Fruit fly (Drosophila melanogaster) Kc167 (cell line): ENCODE data around the gene CG17450.
"Not testable (repeated sequence)": the region's sequence is repeated elsewhere in the genome, so short reads cannot be mapped to it uniquely, and the experiment has no call there.

ENCODE experiments used
- Myc ChIP-seq: fragments of >200 bp; optimal IDR thresholded peaks from 2 replicates; lab custom pipeline; 2017; ENCODE audit warnings: missing external identifiers
- Sin3A ChIP-seq: fragments of >200 bp; optimal IDR thresholded peaks from 2 replicates; lab custom pipeline; 2018; ENCODE audit warnings: missing external identifiers
- h ChIP-seq: fragments of >200 bp; optimal IDR thresholded peaks from 3 replicates; lab custom pipeline; 2018; ENCODE audit warnings: missing external identifiers
- insv ChIP-seq: fragments of >200 bp; optimal IDR thresholded peaks from 3 replicates; lab custom pipeline; 2018; ENCODE audit warnings: missing external identifiers
- psq ChIP-seq: fragments of >200 bp; optimal IDR thresholded peaks from 2 replicates; lab custom pipeline; 2017; ENCODE audit warnings: missing external identifiers
- ttk ChIP-seq: sonication (Bioruptor generic); optimal IDR thresholded peaks from 2 replicates; lab custom pipeline; 2017; ENCODE audit warnings: missing external identifiers

Gene CG17450

dm6 chrX:21608820-21609219 is at the start of gene CG17450:
Gene CG17450 (minus strand): TSS chrX:21608920.
- not testable (repeated sequence) for TF ChIP-seq h; Sin3A (lab: Kevin White, UChicago); insv

dm6 chrX:21632852-21633251 is 24.1 kb upstream of the CG17450 start:
- TF ChIP-seq psq (lab: Kevin White, UChicago) (no peak), ttk (lab: Kevin White, UChicago) (no peak), Myc (no peak), Sin3A (lab: Kevin White, UChicago) (no peak), insv (no peak), h (no peak)

- TF ChIP-seq insv = no peak
- TF ChIP-seq psq (lab: Kevin White, UChicago) = no peak
- no peak for TF ChIP-seq ttk (lab: Kevin White, UChicago)
- TF ChIP-seq Sin3A (lab: Kevin White, UChicago) = no peak
- no peak for TF ChIP-seq Myc
- TF ChIP-seq h = no peak
Measured at dm6 chrX:21632213-21632612, 23.5 kb upstream of the CG17450 start.

dm6 chrX:21631452-21631851 is 22.7 kb upstream of the CG17450 start:
- TF ChIP-seq ttk (lab: Kevin White, UChicago) = no peak
- TF ChIP-seq Myc = no peak
- no peak for TF ChIP-seq Sin3A (lab: Kevin White, UChicago)
- no peak for TF ChIP-seq insv
- TF ChIP-seq h = no peak
- no peak for TF ChIP-seq psq (lab: Kevin White, UChicago)

- TF ChIP-seq Sin3A (lab: Kevin White, UChicago) = no peak
- TF ChIP-seq insv = no peak
- no peak for TF ChIP-seq psq (lab: Kevin White, UChicago)
- TF ChIP-seq Myc = no peak
- TF ChIP-seq ttk (lab: Kevin White, UChicago) = no peak
- no peak for TF ChIP-seq h
Measured at dm6 chrX:21630160-21630738, 21.5 kb upstream of the CG17450 start.

dm6 chrX:21629482-21630159 is 20.9 kb upstream of the CG17450 start, which contains the start of gene DIP1:
Gene DIP1 (minus strand): TSS chrX:21630148.
- TF ChIP-seq Sin3A (lab: Kevin White, UChicago) (no peak), psq (lab: Kevin White, UChicago) (no peak)

dm6 chrX:21623641-21624040 is 14.9 kb upstream of the CG17450 start, which contains the start of gene CG32500:
Gene CG32500 (minus strand): TSS chrX:21623750.
- not testable (repeated sequence) for TF ChIP-seq ttk (lab: Kevin White, UChicago); h; insv

- TF ChIP-seq Myc; h; Sin3A (lab: Kevin White, UChicago): not testable (repeated sequence)
Measured at dm6 chrX:21621004-21621403, 12.3 kb upstream of the CG17450 start, which contains the start of gene CG32819. Gene CG32819 (minus strand): TSS chrX:21621104.

- TF ChIP-seq h; Myc; psq (lab: Kevin White, UChicago): not testable (repeated sequence)
Measured at dm6 chrX:21617517-21617916, 8.8 kb upstream of the CG17450 start, which contains the start of gene CG32857. Gene CG32857 (minus strand): TSS chrX:21617617.

- TF ChIP-seq h; ttk (lab: Kevin White, UChicago); Myc: not testable (repeated sequence)
Measured at dm6 chrX:21615139-21615538, 6.4 kb upstream of the CG17450 start, which contains the start of gene CG32820. Gene CG32820 (minus strand): TSS chrX:21615239.

dm6 chrX:21611426-21611825 is 2.7 kb upstream of the CG17450 start, which contains the start of gene CG33502:
Gene CG33502 (minus strand): TSS chrX:21611526.
- not testable (repeated sequence) for TF ChIP-seq Sin3A (lab: Kevin White, UChicago); Myc; ttk (lab: Kevin White, UChicago)

dm6 chrX:21605514-21605913 is 3.2 kb downstream of the CG17450 start:
- TF ChIP-seq Sin3A (lab: Kevin White, UChicago) (no peak), Myc (no peak), h (no peak), insv (no peak), ttk (lab: Kevin White, UChicago) (no peak), psq (lab: Kevin White, UChicago) (no peak)

- TF ChIP-seq h (no peak), ttk (lab: Kevin White, UChicago) (no peak), psq (lab: Kevin White, UChicago) (no peak), insv (no peak), Myc (no peak), Sin3A (lab: Kevin White, UChicago) (no peak)
Measured at dm6 chrX:21604956-21605502, 3.7 kb downstream of the CG17450 start, which contains the start of gene GCS2alpha. Gene GCS2alpha (minus strand): TSS chrX:21605264.
